Worm (Caenorhabditis elegans) whole organism, L1 larva: Measurements from ENCODE around the gene bath-38.

ENCODE experiments used
- C04F5.9 ChIP-seq: sonication (generic microtip); optimal IDR thresholded peaks from 2 replicates; lab custom pipeline; 2016; ENCODE audit warnings: missing genetic modification characterization, missing compliant biosample characterization
- alr-1 ChIP-seq: fragments of 200-800 bp; sonication (Bioruptor generic); optimal IDR thresholded peaks from 2 replicates; lab custom pipeline; 2018; ENCODE audit warnings: borderline replicate concordance, mild to moderate bottlenecking, missing genetic modification characterization, missing compliant biosample characterization
- aly-2 ChIP-seq: fragments of 150-350 bp; optimal IDR thresholded peaks from 2 replicates; lab custom pipeline; 2014; ENCODE audit warnings: missing biosample characterization, missing genetic modification characterization
- ama-1 ChIP-seq: fragments of 150-350 bp; optimal IDR thresholded peaks from 2 replicates; lab custom pipeline; 2014
- blmp-1 ChIP-seq: fragments of 150-350 bp; optimal IDR thresholded peaks from 2 replicates; lab custom pipeline; 2014; ENCODE audit warnings: missing biosample characterization, missing genetic modification characterization
- ceh-63 ChIP-seq: fragments of 200-800 bp; sonication (Bioruptor generic); optimal IDR thresholded peaks from 2 replicates; lab custom pipeline; 2018; ENCODE audit warnings: mild to moderate bottlenecking, missing genetic modification characterization, missing compliant biosample characterization
- ceh-82 ChIP-seq, 3 experiments: fragments of 150-350 bp in 1 of 3; sonication (generic microtip) in 2 of 3; optimal IDR thresholded peaks; 2 replicates each; lab custom pipeline; 2014 to 2017; ENCODE audit warnings: missing biosample characterization in 3 of 3, missing genetic modification characterization in 3 of 3
- ceh-88 ChIP-seq: fragments of 200-800 bp; sonication (Bioruptor generic); IDR thresholded peaks from 2 replicates; pipeline ENCODE4 v1.3.6; 2022; ENCODE audit warnings: missing genetic modification characterization, missing compliant biosample characterization
- ces-1 ChIP-seq: fragments of 150-350 bp; optimal IDR thresholded peaks from 2 replicates; lab custom pipeline; 2014; ENCODE audit warnings: missing biosample characterization, missing genetic modification reagents, missing genetic modification characterization
- dsc-1 ChIP-seq: sonication (generic microtip); optimal IDR thresholded peaks from 2 replicates; lab custom pipeline; 2016; ENCODE audit warnings: mild to moderate bottlenecking, missing genetic modification characterization, missing compliant biosample characterization
- efl-1 ChIP-seq, 4 experiments: fragments of 150-350 bp; optimal IDR thresholded peaks in 3 of 4; peaks in 1 of 4; 1 replicate in 1 of 4; 2 replicates in 3 of 4; lab custom pipeline; 2014; ENCODE audit warnings: missing biosample characterization in 2 of 4, missing genetic modification characterization in 2 of 4, missing genetic modification reagents in 2 of 4
- elt-3 ChIP-seq, 6 experiments: fragments of 150-350 bp in 1 of 6; sonication (generic microtip); optimal IDR thresholded peaks; 2 replicates each; lab custom pipeline; 2017 to 2018; ENCODE audit warnings: missing biosample characterization in 6 of 6, missing genetic modification characterization in 6 of 6, inconsistent platforms in 1 of 6
- ets-5 ChIP-seq: fragments of 200-800 bp; sonication (Bioruptor generic); IDR thresholded peaks from 2 replicates; pipeline ENCODE4 v1.3.6; 2022; ENCODE audit warnings: missing genetic modification characterization, missing compliant biosample characterization
- fkh-8 ChIP-seq: sonication (generic microtip); optimal IDR thresholded peaks from 2 replicates; lab custom pipeline; 2016; ENCODE audit warnings: mild to moderate bottlenecking, missing genetic modification characterization, missing compliant biosample characterization
- grh-1 ChIP-seq: fragments of 200-800 bp; sonication (Bioruptor generic); IDR thresholded peaks from 2 replicates; pipeline ENCODE4 v1.3.6; 2022; ENCODE audit warnings: missing genetic modification reagents, missing genetic modification characterization, missing compliant biosample characterization
- irx-1 ChIP-seq: sonication (generic microtip); optimal IDR thresholded peaks from 2 replicates; lab custom pipeline; 2016; ENCODE audit warnings: missing genetic modification characterization, missing compliant biosample characterization
- lin-13 ChIP-seq: fragments of 150-350 bp; optimal IDR thresholded peaks from 2 replicates; lab custom pipeline; 2014; ENCODE audit warnings: missing biosample characterization, missing genetic modification reagents, missing genetic modification characterization
- lin-14 ChIP-seq: fragments of 200-800 bp; sonication (Bioruptor generic); optimal IDR thresholded peaks from 2 replicates; lab custom pipeline; 2018; ENCODE audit warnings: mild to moderate bottlenecking, missing genetic modification characterization, moderate library complexity, missing compliant biosample characterization
- lin-15B ChIP-seq: fragments of 150-350 bp; sonication (generic microtip); optimal IDR thresholded peaks from 3 replicates; lab custom pipeline; 2014; ENCODE audit warnings: missing biosample characterization, missing genetic modification characterization
- mep-1 ChIP-seq: fragments of 150-350 bp; optimal IDR thresholded peaks from 2 replicates; lab custom pipeline; 2014; ENCODE audit warnings: missing biosample characterization, missing genetic modification characterization
- nhr-20 ChIP-seq: sonication (generic microtip); optimal IDR thresholded peaks from 2 replicates; lab custom pipeline; 2016; ENCODE audit warnings: mild to moderate bottlenecking, missing genetic modification characterization, missing compliant biosample characterization
- nhr-237 ChIP-seq: fragments of 150-350 bp; optimal IDR thresholded peaks from 2 replicates; lab custom pipeline; 2014; ENCODE audit warnings: missing biosample characterization, missing genetic modification characterization
- nhr-47 ChIP-seq: sonication (generic microtip); optimal IDR thresholded peaks from 2 replicates; lab custom pipeline; 2016; ENCODE audit warnings: mild to moderate bottlenecking, missing genetic modification characterization, moderate library complexity, missing compliant biosample characterization
- nhr-71 ChIP-seq: sonication (generic microtip); optimal IDR thresholded peaks from 2 replicates; lab custom pipeline; 2016; ENCODE audit warnings: mild to moderate bottlenecking, missing genetic modification characterization, moderate library complexity, missing compliant biosample characterization
- nhr-85 ChIP-seq: sonication (generic microtip); peaks from one replicate; lab custom pipeline; 2016; ENCODE audit warnings: missing genetic modification characterization, inconsistent platforms, missing compliant biosample characterization
- pqm-1 ChIP-seq: sonication (generic microtip); optimal IDR thresholded peaks from 3 replicates; lab custom pipeline; 2017; ENCODE audit warnings: missing biosample characterization, missing genetic modification characterization
- sup-37 ChIP-seq: fragments of 200-800 bp; sonication (Bioruptor generic); optimal IDR thresholded peaks from 2 replicates; lab custom pipeline; 2018; ENCODE audit warnings: mild to moderate bottlenecking, missing genetic modification characterization, missing compliant biosample characterization
- unc-30 ChIP-seq: sonication (generic microtip); optimal IDR thresholded peaks from 2 replicates; lab custom pipeline; 2017; ENCODE audit warnings: missing biosample characterization, missing genetic modification characterization
- unc-86 ChIP-seq: sonication (generic microtip); optimal IDR thresholded peaks from 2 replicates; lab custom pipeline; 2016; ENCODE audit warnings: missing genetic modification characterization, missing compliant biosample characterization
- unc-98 ChIP-seq: fragments of 200-800 bp; sonication (Bioruptor generic); IDR thresholded peaks from 2 replicates; pipeline ENCODE4 v1.3.6; 2022; ENCODE audit warnings: missing genetic modification characterization, missing compliant biosample characterization
- xbp-1 ChIP-seq: sonication (generic microtip); optimal IDR thresholded peaks from 2 replicates; lab custom pipeline; 2016; ENCODE audit warnings: missing genetic modification characterization, missing compliant biosample characterization

bath-38 gene

ce11 chrII:10073986-10074385, 28.9 kb upstream of the bath-38 start:
- TF ChIP-seq fkh-8 (no peak), nhr-85 (tag; lab: Kevin White, UChicago) (peak; percentile 59), lin-14 (GFP tag; lab: Kevin White, UChicago) (peak; percentile 42), elt-3 (tag; optimal IDR thresholded peaks at IDR 0.05; lab: Kevin White, UChicago) (peak in 5 of 6 experiments; percentile 79 to 97 (median 95)), irx-1 (tag; lab: Kevin White, UChicago) (no peak), blmp-1 (tag; lab: Kevin White, UChicago) (peak; percentile 87)

ce11 chrII:10067817-10068216, 22.7 kb upstream of the bath-38 start, which contains the start of gene die-1:
TSS of gene die-1 (minus strand) at chrII:10067917.
- TF ChIP-seq alr-1 (tag; lab: Kevin White, UChicago) (no peak), ceh-63 (GFP tag; lab: Kevin White, UChicago) (no peak)
- TF ChIP-seq, all 84 proteins: peak for 0

ce11 chrII:10065472-10065871, 20.4 kb upstream of the bath-38 start:
- TF ChIP-seq sup-37 (GFP tag; lab: Kevin White, UChicago) (no peak), ets-5 (GFP tag; lab: Robert Waterston, UW) (no peak), lin-15B (tag; lab: Kevin White, UChicago) (no peak), blmp-1 (tag; lab: Kevin White, UChicago) (no peak), ceh-88 (GFP tag; lab: Robert Waterston, UW) (no peak), xbp-1 (no peak)
- TF ChIP-seq, all 84 proteins: peak for 0

- peak; percentile 13 for TF ChIP-seq ces-1 (GFP tag; lab: Kevin White, UChicago)
- no peak for TF ChIP-seq lin-13 (GFP tag; lab: Kevin White, UChicago)
- TF ChIP-seq lin-14 (GFP tag; lab: Kevin White, UChicago): peak; percentile 19
Measured at ce11 chrII:10060508-10060907, 15.4 kb upstream of the bath-38 start, which contains the start of gene stg-1. TSS of gene stg-1 (minus strand) at chrII:10060660.

ce11 chrII:10056545-10057038, 11.5 kb upstream of the bath-38 start, which contains the start of gene C18D1.2:
TSS of gene C18D1.2 (plus strand) at chrII:10056988.
- no peak for TF ChIP-seq irx-1 (tag; lab: Kevin White, UChicago)
- TF ChIP-seq unc-98 (GFP tag; lab: Robert Waterston, UW): no peak
- no peak for TF ChIP-seq ama-1 (lab: Kevin White, UChicago)
- no peak for TF ChIP-seq efl-1 (optimal IDR thresholded peaks at IDR 0.05; lab: Kevin White, UChicago)
- peak in 1 of 2 experiments; percentile 91 for TF ChIP-seq efl-1 (GFP tag; optimal IDR thresholded peaks at IDR 0.05 in 1 of 2; lab: Kevin White, UChicago)
- no peak for TF ChIP-seq sup-37 (GFP tag; lab: Kevin White, UChicago)
- TF ChIP-seq nhr-20: no peak

ce11 chrII:10051485-10051884, 6.4 kb upstream of the bath-38 start:
- TF ChIP-seq ceh-82 (tag; optimal IDR thresholded peaks at IDR 0.05; lab: Kevin White, UChicago): no peak
- TF ChIP-seq nhr-20: no peak
- no peak for TF ChIP-seq nhr-47 (tag; lab: Kevin White, UChicago)
- TF ChIP-seq lin-14 (GFP tag; lab: Kevin White, UChicago): peak; percentile 27
- TF ChIP-seq grh-1 (GFP tag; lab: Robert Waterston, UW): no peak
- TF ChIP-seq C04F5.9 (tag; lab: Kevin White, UChicago): no peak
- peak; percentile 65 for TF ChIP-seq dsc-1 (tag; lab: Kevin White, UChicago)
- TF ChIP-seq efl-1 (optimal IDR thresholded peaks at IDR 0.05; lab: Kevin White, UChicago): no peak
- peak in 1 of 2 experiments; percentile 29 for TF ChIP-seq efl-1 (GFP tag; optimal IDR thresholded peaks at IDR 0.05 in 1 of 2; lab: Kevin White, UChicago)
- no peak for TF ChIP-seq unc-30 (tag; lab: Kevin White, UChicago)
- no peak for TF ChIP-seq aly-2
- no peak for TF ChIP-seq lin-15B (tag; lab: Kevin White, UChicago)
- TF ChIP-seq unc-86 (tag; lab: Kevin White, UChicago): no peak

- TF ChIP-seq mep-1 (tag; lab: Kevin White, UChicago) (no peak), pqm-1 (tag; lab: Kevin White, UChicago) (no peak), nhr-237 (no peak), unc-30 (tag; lab: Kevin White, UChicago) (no peak), nhr-71 (tag; lab: Kevin White, UChicago) (no peak), nhr-85 (tag; lab: Kevin White, UChicago) (no peak)
Measured at ce11 chrII:10048568-10048967, 3.5 kb upstream of the bath-38 start, which contains the start of gene flp-4. TSS of gene flp-4 (plus strand) at chrII:10048868.
